Worm (Caenorhabditis elegans) whole organism, late embryonic: Measurements from ENCODE around the gene clec-28.

ENCODE experiments used
- ama-1 ChIP-seq: fragments of 150-350 bp; optimal IDR thresholded peaks from 2 replicates; lab custom pipeline; 2014
- ceh-24 ChIP-seq: sonication (generic microtip); optimal IDR thresholded peaks from 2 replicates; lab custom pipeline; 2016; ENCODE audit warnings: mild to moderate bottlenecking, missing genetic modification characterization, missing compliant biosample characterization
- ceh-34 ChIP-seq: sonication (generic microtip); optimal IDR thresholded peaks from 2 replicates; lab custom pipeline; 2016; ENCODE audit warnings: mild to moderate bottlenecking, missing genetic modification characterization, missing compliant biosample characterization
- ceh-48 ChIP-seq: sonication (generic microtip); optimal IDR thresholded peaks from 2 replicates; lab custom pipeline; 2016; ENCODE audit warnings: missing genetic modification characterization, inconsistent platforms, missing compliant biosample characterization
- elt-2 ChIP-seq: sonication (generic microtip); optimal IDR thresholded peaks from 2 replicates; lab custom pipeline; 2016; ENCODE audit warnings: missing genetic modification reagents, missing genetic modification characterization, missing compliant biosample characterization
- lim-6 ChIP-seq: sonication (generic microtip); optimal IDR thresholded peaks from 2 replicates; lab custom pipeline; 2016; ENCODE audit warnings: missing genetic modification characterization, missing compliant biosample characterization
- nhr-11 ChIP-seq: fragments of 150-350 bp; optimal IDR thresholded peaks from 2 replicates; lab custom pipeline; 2014; ENCODE audit warnings: missing biosample characterization, missing genetic modification characterization
- pat-9 ChIP-seq: fragments of 200-800 bp; sonication (Bioruptor generic); optimal IDR thresholded peaks from 2 replicates; lab custom pipeline; 2018; ENCODE audit warnings: mild to moderate bottlenecking, missing genetic modification characterization, moderate library complexity, missing compliant biosample characterization
- pha-4 ChIP-seq: fragments of 150-350 bp; optimal IDR thresholded peaks from 2 replicates; lab custom pipeline; 2018; ENCODE audit warnings: missing biosample characterization, missing genetic modification reagents, missing genetic modification characterization
- pros-1 ChIP-seq: fragments of 150-350 bp; optimal IDR thresholded peaks from 2 replicates; lab custom pipeline; 2014; ENCODE audit warnings: missing biosample characterization, missing genetic modification reagents, missing genetic modification characterization
- rnt-1 ChIP-seq: sonication (generic microtip); optimal IDR thresholded peaks from 2 replicates; lab custom pipeline; 2016; ENCODE audit warnings: missing genetic modification characterization, missing compliant biosample characterization
- tbx-2 ChIP-seq: sonication (generic microtip); optimal IDR thresholded peaks from 2 replicates; lab custom pipeline; 2016; ENCODE audit warnings: missing genetic modification characterization, missing compliant biosample characterization

- TF ChIP-seq lim-6 (tag; lab: Kevin White, UChicago) (no peak), rnt-1 (no peak), ama-1 (lab: Kevin White, UChicago) (no peak), elt-2 (tag; lab: Kevin White, UChicago) (no peak), tbx-2 (tag; lab: Kevin White, UChicago) (no peak), ceh-24 (tag; lab: Kevin White, UChicago) (no peak), ceh-34 (no peak), pha-4 (no peak), pros-1 (no peak), pat-9 (tag; lab: Kevin White, UChicago) (no peak), nhr-11 (no peak), ceh-48 (tag; lab: Kevin White, UChicago) (no peak)
Measured at ce11 chrV:16861719-16862118, 3.8 kb upstream of the clec-28 start, which contains the start of the genes clec-32 and clec-24.
